Fruit fly (Drosophila melanogaster) whole organism, adult: ENCODE measurements around the gene TwdlX.

Source experiments
- CG11617 ChIP-seq: fragments of 200-800 bp; sonication (Bioruptor generic); optimal IDR thresholded peaks from 2 replicates; lab custom pipeline; 2017; ENCODE audit warnings: mild to moderate bottlenecking, missing biosample characterization, missing genetic modification reagents, missing genetic modification characterization
- CG12768 ChIP-seq: fragments of 200-800 bp; sonication (Bioruptor generic); optimal IDR thresholded peaks from 2 replicates; lab custom pipeline; 2017; ENCODE audit warnings: missing biosample characterization, missing genetic modification characterization, mild to moderate bottlenecking, moderate library complexity, missing genetic modification reagents
- CG14711 ChIP-seq: fragments of 200-800 bp; sonication (Bioruptor generic); optimal IDR thresholded peaks from 2 replicates; lab custom pipeline; 2018; ENCODE audit warnings: missing biosample characterization, mild to moderate bottlenecking, missing genetic modification characterization, moderate library complexity
- CG1620 ChIP-seq: fragments of 200-800 bp; sonication (Bioruptor generic); optimal IDR thresholded peaks from 2 replicates; lab custom pipeline; 2016; ENCODE audit warnings: missing biosample characterization, missing genetic modification characterization
- CG33017 ChIP-seq: fragments of 200-800 bp; sonication (Bioruptor generic); optimal IDR thresholded peaks from 2 replicates; lab custom pipeline; 2018; ENCODE audit warnings: missing biosample characterization, mild to moderate bottlenecking, missing genetic modification characterization, moderate library complexity
- CG5204 ChIP-seq: fragments of 200-800 bp; sonication (Bioruptor generic); optimal IDR thresholded peaks from 2 replicates; lab custom pipeline; 2016; ENCODE audit warnings: missing biosample characterization, missing genetic modification characterization
- CG7045 ChIP-seq: fragments of 200-800 bp; sonication (Bioruptor generic); optimal IDR thresholded peaks from 2 replicates; lab custom pipeline; 2017; ENCODE audit warnings: missing biosample characterization, mild to moderate bottlenecking, missing genetic modification characterization
- CG7101 ChIP-seq: fragments of 200-800 bp; sonication (Bioruptor generic); optimal IDR thresholded peaks from 2 replicates; lab custom pipeline; 2018; ENCODE audit warnings: missing biosample characterization, mild to moderate bottlenecking, missing genetic modification characterization, moderate library complexity
- Clk ChIP-seq: fragments of 200-800 bp; sonication (Bioruptor generic); optimal IDR thresholded peaks from 2 replicates; lab custom pipeline; 2017; ENCODE audit warnings: missing biosample characterization, missing genetic modification characterization
- Crg-1 ChIP-seq: fragments of 200-800 bp; sonication (Bioruptor generic); optimal IDR thresholded peaks from 2 replicates; lab custom pipeline; 2016; ENCODE audit warnings: missing biosample characterization, missing genetic modification characterization
- Hr96 ChIP-seq: fragments of 200-800 bp; sonication (Bioruptor generic); optimal IDR thresholded peaks from 2 replicates; lab custom pipeline; 2016; ENCODE audit warnings: missing biosample characterization, missing genetic modification characterization
- Mnt ChIP-seq: fragments of 200-800 bp; sonication (Bioruptor generic); optimal IDR thresholded peaks from 2 replicates; lab custom pipeline; 2016; ENCODE audit warnings: missing biosample characterization, mild to moderate bottlenecking, missing genetic modification characterization
- bab1 ChIP-seq: fragments of 200-800 bp; sonication (Bioruptor generic); optimal IDR thresholded peaks from 3 replicates; lab custom pipeline; 2019; ENCODE audit warnings: missing biosample characterization, mild to moderate bottlenecking, missing genetic modification characterization, moderate library complexity
- cic ChIP-seq: fragments of 200-800 bp; sonication (Bioruptor generic); optimal IDR thresholded peaks from 2 replicates; lab custom pipeline; 2017; ENCODE audit warnings: missing biosample characterization, mild to moderate bottlenecking, missing genetic modification characterization, moderate library complexity
- cnc ChIP-seq, 2 experiments: fragments of >200 bp; optimal IDR thresholded peaks; 2 replicates each; lab custom pipeline; 2017
- kay ChIP-seq: fragments of 200-800 bp; sonication (Bioruptor generic); peaks from one replicate; lab custom pipeline; 2016; ENCODE audit warnings: missing biosample characterization, missing genetic modification characterization, borderline replicate concordance
- ovo ChIP-seq: fragments of 200-800 bp; sonication (Bioruptor generic); optimal IDR thresholded peaks from 2 replicates; lab custom pipeline; 2016; ENCODE audit warnings: missing biosample characterization, missing genetic modification characterization
- pad ChIP-seq: fragments of 200-800 bp; sonication (Bioruptor generic); optimal IDR thresholded peaks from 3 replicates; lab custom pipeline; 2017; ENCODE audit warnings: missing biosample characterization, missing genetic modification characterization, mild to moderate bottlenecking, moderate library complexity, missing genetic modification reagents
- tj ChIP-seq: fragments of 200-800 bp; sonication (Bioruptor generic); optimal IDR thresholded peaks from 3 replicates; lab custom pipeline; 2017; ENCODE audit warnings: missing biosample characterization, mild to moderate bottlenecking, missing genetic modification characterization, moderate library complexity
- toe ChIP-seq: fragments of 200-800 bp; sonication (Bioruptor generic); optimal IDR thresholded peaks from 2 replicates; lab custom pipeline; 2016; ENCODE audit warnings: missing biosample characterization, missing genetic modification characterization

The TwdlX gene

dm6 chrX:16733244-16733643 lies 2.4 kb downstream of the TwdlX start:
- TF ChIP-seq CG14711 (tag; lab: Kevin White, UChicago) (no peak), CG1620 (no peak), pad (GFP tag; lab: Kevin White, UChicago) (no peak), cnc (optimal IDR thresholded peaks at IDR 0.05; lab: Kevin White, UChicago) (no peak), CG5204 (GFP tag; lab: Kevin White, UChicago) (no peak), toe (GFP tag; lab: Kevin White, UChicago) (no peak)

dm6 chrX:16734647-16735046 lies 3.8 kb downstream of the TwdlX start, which contains the start of gene TwdlY:
Gene TwdlY (plus strand): TSS chrX:16734947.
- no peak for TF ChIP-seq CG1620
- no peak for TF ChIP-seq CG33017
- no peak for TF ChIP-seq CG7045 (GFP tag; lab: Kevin White, UChicago)
- TF ChIP-seq Hr96 (GFP tag; lab: Kevin White, UChicago), result no peak
- TF ChIP-seq toe (GFP tag; lab: Kevin White, UChicago), result no peak
- TF ChIP-seq CG5204 (GFP tag; lab: Kevin White, UChicago), result no peak
- no peak for TF ChIP-seq CG7101 (tag; lab: Kevin White, UChicago)
- TF ChIP-seq Mnt (GFP tag; lab: Kevin White, UChicago), result no peak
- TF ChIP-seq CG12768 (GFP tag; lab: Kevin White, UChicago), result no peak
- no peak for TF ChIP-seq cic (GFP tag; lab: Kevin White, UChicago)
- no peak for TF ChIP-seq CG11617
- TF ChIP-seq kay (GFP tag; lab: Kevin White, UChicago), result no peak
- TF ChIP-seq Crg-1 (GFP tag; lab: Kevin White, UChicago), result no peak
- TF ChIP-seq Clk, result no peak

- no peak for TF ChIP-seq CG7101 (tag; lab: Kevin White, UChicago)
- TF ChIP-seq ovo, result no peak
- TF ChIP-seq CG7045 (GFP tag; lab: Kevin White, UChicago), result no peak
- no peak for TF ChIP-seq cnc (optimal IDR thresholded peaks at IDR 0.05; lab: Kevin White, UChicago)
- TF ChIP-seq Clk, result no peak
- no peak for TF ChIP-seq CG11617
- TF ChIP-seq cic (GFP tag; lab: Kevin White, UChicago), result no peak
- TF ChIP-seq CG14711 (tag; lab: Kevin White, UChicago), result no peak
- no peak for TF ChIP-seq CG12768 (GFP tag; lab: Kevin White, UChicago)
- TF ChIP-seq Crg-1 (GFP tag; lab: Kevin White, UChicago), result no peak
- no peak for TF ChIP-seq tj (GFP tag; lab: Kevin White, UChicago)
- TF ChIP-seq CG5204 (GFP tag; lab: Kevin White, UChicago), result no peak
- no peak for TF ChIP-seq bab1 (GFP tag; lab: Kevin White, UChicago)
- no peak for TF ChIP-seq Mnt (GFP tag; lab: Kevin White, UChicago)
- no peak for TF ChIP-seq CG33017
- TF ChIP-seq CG1620, result no peak
- TF ChIP-seq kay (GFP tag; lab: Kevin White, UChicago), result no peak
- no peak for TF ChIP-seq Hr96 (GFP tag; lab: Kevin White, UChicago)
- no peak for TF ChIP-seq toe (GFP tag; lab: Kevin White, UChicago)
- TF ChIP-seq pad (GFP tag; lab: Kevin White, UChicago), result no peak
Measured at dm6 chrX:16736180-16736579, 5.3 kb downstream of the TwdlX start.

- no peak for TF ChIP-seq ovo
- no peak for TF ChIP-seq Mnt (GFP tag; lab: Kevin White, UChicago)
- TF ChIP-seq CG1620, result no peak
- no peak for TF ChIP-seq Hr96 (GFP tag; lab: Kevin White, UChicago)
- no peak for TF ChIP-seq CG5204 (GFP tag; lab: Kevin White, UChicago)
Measured at dm6 chrX:16737878-16738277, 7.0 kb downstream of the TwdlX start, which contains the start of gene TwdlZ. Gene TwdlZ (plus strand): TSS chrX:16738178.

DNA sequence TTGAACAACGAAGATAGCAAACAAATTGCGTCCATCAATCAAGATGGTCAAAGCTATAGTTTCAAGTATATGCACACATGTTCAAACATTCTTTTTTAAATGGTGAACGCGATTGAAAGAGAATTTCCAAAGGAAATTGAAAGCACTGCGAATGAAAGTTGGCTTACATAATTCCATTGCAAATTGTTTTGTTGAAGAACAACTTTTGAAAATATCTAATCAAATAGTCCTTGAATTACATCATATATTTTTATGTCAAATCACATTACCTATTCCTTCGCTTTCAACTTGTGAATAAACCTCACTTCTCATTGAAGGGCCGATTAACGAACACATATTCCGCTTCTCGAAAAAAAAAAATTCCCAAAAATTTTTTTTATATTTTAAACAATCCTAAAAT lies 9.7 kb downstream of the TwdlX start, which contains the start of gene CG32568:
Gene CG32568, plus strand, starts transcription at position 301 of the 400 bp plus-strand sequence.
- no peak for TF ChIP-seq CG11617
- no peak for TF ChIP-seq Clk
- TF ChIP-seq cnc (optimal IDR thresholded peaks at IDR 0.05; lab: Kevin White, UChicago), result no peak
- TF ChIP-seq CG12768 (GFP tag; lab: Kevin White, UChicago), result no peak
- no peak for TF ChIP-seq CG33017
- no peak for TF ChIP-seq kay (GFP tag; lab: Kevin White, UChicago)
- no peak for TF ChIP-seq CG7101 (tag; lab: Kevin White, UChicago)
- no peak for TF ChIP-seq Hr96 (GFP tag; lab: Kevin White, UChicago)
- no peak for TF ChIP-seq bab1 (GFP tag; lab: Kevin White, UChicago)
- no peak for TF ChIP-seq Mnt (GFP tag; lab: Kevin White, UChicago)
- no peak for TF ChIP-seq tj (GFP tag; lab: Kevin White, UChicago)
- TF ChIP-seq pad (GFP tag; lab: Kevin White, UChicago), result no peak
- no peak for TF ChIP-seq CG14711 (tag; lab: Kevin White, UChicago)
- TF ChIP-seq CG7045 (GFP tag; lab: Kevin White, UChicago), result no peak
- TF ChIP-seq CG1620, result no peak
- TF ChIP-seq cic (GFP tag; lab: Kevin White, UChicago), result no peak
- TF ChIP-seq ovo, result no peak
- TF ChIP-seq toe (GFP tag; lab: Kevin White, UChicago), result no peak

DNA sequence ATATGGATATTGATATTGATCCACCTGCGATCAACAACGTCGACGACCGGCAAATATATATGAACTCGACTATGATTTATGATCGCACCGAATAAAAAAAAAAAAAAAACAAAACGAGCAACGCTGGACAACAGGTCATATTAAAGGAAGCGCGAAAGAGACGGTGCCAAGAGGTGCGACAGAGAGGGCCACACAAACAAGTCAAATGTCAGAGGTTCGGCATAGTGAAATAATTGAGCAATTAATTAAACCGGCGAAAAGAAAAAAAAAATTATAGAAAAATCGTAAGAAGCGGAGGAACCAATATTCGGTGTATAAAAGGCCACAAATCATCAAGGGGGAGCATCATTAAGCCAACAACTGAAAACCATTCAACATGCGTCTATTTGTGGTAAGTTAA lies 11.7 kb downstream of the TwdlX start, which contains the start of gene Twdlalpha:
Gene Twdlalpha, plus strand, starts transcription at position 301 of the 400 bp plus-strand sequence.
- no peak for TF ChIP-seq CG7045 (GFP tag; lab: Kevin White, UChicago)
- no peak for TF ChIP-seq cic (GFP tag; lab: Kevin White, UChicago)
- no peak for TF ChIP-seq CG11617
- no peak for TF ChIP-seq CG33017
- TF ChIP-seq bab1 (GFP tag; lab: Kevin White, UChicago), result no peak
- TF ChIP-seq Mnt (GFP tag; lab: Kevin White, UChicago), result no peak
- TF ChIP-seq CG1620, result no peak
- TF ChIP-seq cnc (optimal IDR thresholded peaks at IDR 0.05; lab: Kevin White, UChicago), result no peak
- no peak for TF ChIP-seq CG12768 (GFP tag; lab: Kevin White, UChicago)
- no peak for TF ChIP-seq CG7101 (tag; lab: Kevin White, UChicago)
